Fruit fly (Drosophila melanogaster) whole organism, embryonic: ENCODE data around the gene Paris.
A peak's percentile ranks its signal among the peaks of the same experiment; 100 is the strongest.

Experiments used
- Atf6 ChIP-seq: fragments of 200-800 bp; sonication (Bioruptor generic); IDR thresholded peaks from 2 replicates; pipeline ENCODE4 v1.3.6; 2022; ENCODE audit warnings: missing biosample characterization, missing genetic modification characterization
- B-H2 ChIP-seq: fragments of 200-800 bp; sonication (Bioruptor generic); optimal IDR thresholded peaks from 2 replicates; lab custom pipeline; 2018; ENCODE audit warnings: missing biosample characterization, mild to moderate bottlenecking, missing genetic modification characterization
- Bgb ChIP-seq: fragments of 200-800 bp; sonication (Bioruptor generic); IDR thresholded peaks from 2 replicates; pipeline ENCODE4 v1.3.6; 2022; ENCODE audit warnings: missing biosample characterization, missing genetic modification characterization; ENCODE audit not compliant: partially characterized antibody
- Blimp-1 ChIP-seq: fragments of 200-800 bp; sonication (Bioruptor generic); optimal IDR thresholded peaks from 3 replicates; lab custom pipeline; 2018; ENCODE audit warnings: missing biosample characterization, missing genetic modification characterization, mild to moderate bottlenecking, moderate library complexity, missing genetic modification reagents
- C15 ChIP-seq: fragments of 200-800 bp; sonication (Bioruptor generic); IDR thresholded peaks from 3 replicates; pipeline ENCODE4 v1.3.6; 2022; ENCODE audit warnings: missing biosample characterization, missing genetic modification characterization
- CG10147 ChIP-seq: fragments of 200-800 bp; sonication (Bioruptor generic); optimal IDR thresholded peaks from 2 replicates; lab custom pipeline; 2019; ENCODE audit warnings: missing biosample characterization, mild to moderate bottlenecking, missing genetic modification characterization, moderate library complexity
- CG11456 ChIP-seq: fragments of 200-800 bp; sonication (Bioruptor generic); IDR thresholded peaks from 3 replicates; pipeline ENCODE4 v1.3.6; 2022; ENCODE audit warnings: missing biosample characterization, missing genetic modification characterization
- CG13624 ChIP-seq: fragments of 200-800 bp; sonication (Bioruptor generic); optimal IDR thresholded peaks from 2 replicates; lab custom pipeline; 2016; ENCODE audit warnings: missing biosample characterization, missing genetic modification characterization
- CG15269 ChIP-seq: fragments of 200-800 bp; sonication (Bioruptor generic); optimal IDR thresholded peaks from 2 replicates; lab custom pipeline; 2018; ENCODE audit warnings: missing biosample characterization, mild to moderate bottlenecking, missing genetic modification characterization, moderate library complexity
- CG17361 ChIP-seq: fragments of 200-800 bp; sonication (Bioruptor generic); IDR thresholded peaks from 3 replicates; pipeline ENCODE4 v1.3.6; 2022; ENCODE audit warnings: missing biosample characterization, missing genetic modification characterization
- CG17912 ChIP-seq: fragments of 200-800 bp; sonication (Bioruptor generic); optimal IDR thresholded peaks from 2 replicates; lab custom pipeline; 2018; ENCODE audit warnings: missing biosample characterization, mild to moderate bottlenecking, missing genetic modification characterization
- CG2712 ChIP-seq: fragments of 200-800 bp; optimal IDR thresholded peaks from 3 replicates; lab custom pipeline; 2019; ENCODE audit warnings: missing biosample characterization, mild to moderate bottlenecking, missing genetic modification characterization, moderate library complexity
- CG2875 ChIP-seq: fragments of 200-800 bp; sonication (Bioruptor generic); optimal IDR thresholded peaks from 2 replicates; lab custom pipeline; 2017; ENCODE audit warnings: missing biosample characterization, mild to moderate bottlenecking, missing genetic modification characterization, missing genetic modification reagents
- CG2889 ChIP-seq: fragments of 200-800 bp; sonication (Bioruptor generic); IDR thresholded peaks from 3 replicates; pipeline ENCODE4 v1.3.6; 2022; ENCODE audit warnings: missing biosample characterization, missing genetic modification characterization
- CG31365 ChIP-seq: fragments of 200-800 bp; sonication (Bioruptor generic); optimal IDR thresholded peaks from 2 replicates; lab custom pipeline; 2018; ENCODE audit warnings: missing biosample characterization, mild to moderate bottlenecking, missing genetic modification characterization
- CG42726 ChIP-seq: fragments of 200-800 bp; sonication (Bioruptor generic); IDR thresholded peaks from 2 replicates; pipeline ENCODE4 v1.3.6; 2022; ENCODE audit warnings: missing biosample characterization, missing genetic modification characterization; ENCODE audit not compliant: partially characterized antibody
- CG8478 ChIP-seq: fragments of >200 bp; optimal IDR thresholded peaks from 2 replicates; lab custom pipeline; 2018
- Dfd ChIP-seq, 2 experiments: fragments of >200 bp; optimal IDR thresholded peaks; 2 replicates each; lab custom pipeline; 2017; ENCODE audit warnings: missing biosample characterization in 2 of 2, missing genetic modification characterization in 2 of 2
- Ets65A ChIP-seq: fragments of 200-800 bp; sonication (Bioruptor generic); peaks from one replicate; lab custom pipeline; 2016; ENCODE audit warnings: missing biosample characterization, missing genetic modification characterization
- H15 ChIP-seq: fragments of 200-800 bp; sonication (Bioruptor generic); IDR thresholded peaks from 3 replicates; pipeline ENCODE4 v1.3.6; 2022; ENCODE audit warnings: missing biosample characterization, missing genetic modification characterization
- Hr51 ChIP-seq, 2 experiments: fragments of 200-800 bp; sonication (Bioruptor generic); optimal IDR thresholded peaks; 2 replicates in 1 of 2; 3 replicates in 1 of 2; lab custom pipeline; 2016 to 2018; ENCODE audit warnings: missing biosample characterization in 2 of 2, missing genetic modification characterization in 2 of 2, mild to moderate bottlenecking in 1 of 2, moderate library complexity in 1 of 2
- Hr78 ChIP-seq, 2 experiments: fragments of 200-800 bp in 1 of 2; fragments of >200 bp in 1 of 2; sonication (Bioruptor generic) in 1 of 2; optimal IDR thresholded peaks; 2 replicates each; lab custom pipeline; 2017 to 2019; ENCODE audit warnings: missing biosample characterization in 2 of 2, missing genetic modification characterization in 2 of 2, mild to moderate bottlenecking in 1 of 2, moderate library complexity in 1 of 2
- Max ChIP-seq: fragments of 200-800 bp; sonication (Bioruptor generic); optimal IDR thresholded peaks from 2 replicates; lab custom pipeline; 2016; ENCODE audit warnings: missing biosample characterization, mild to moderate bottlenecking, missing genetic modification characterization
- Nf-YA ChIP-seq: fragments of 200-800 bp; sonication (Bioruptor generic); IDR thresholded peaks from 2 replicates; pipeline ENCODE4 v1.3.6; 2022; ENCODE audit warnings: missing biosample characterization, missing genetic modification characterization
- Ravus ChIP-seq: fragments of 200-800 bp; sonication (Bioruptor generic); IDR thresholded peaks from 2 replicates; pipeline ENCODE4 v1.3.6; 2022; ENCODE audit warnings: missing biosample characterization, missing genetic modification characterization
- Sox102F ChIP-seq: fragments of 200-800 bp; sonication (Bioruptor generic); optimal IDR thresholded peaks from 2 replicates; lab custom pipeline; 2018; ENCODE audit warnings: missing biosample characterization, mild to moderate bottlenecking, missing genetic modification characterization, moderate library complexity
- Ssrp ChIP-seq: fragments of 200-800 bp; sonication (Bioruptor generic); optimal IDR thresholded peaks from 2 replicates; lab custom pipeline; 2018; ENCODE audit warnings: missing biosample characterization, mild to moderate bottlenecking, missing genetic modification characterization, moderate library complexity
- ac ChIP-seq: fragments of 200-800 bp; sonication (Bioruptor generic); optimal IDR thresholded peaks from 3 replicates; lab custom pipeline; 2017; ENCODE audit warnings: missing biosample characterization, mild to moderate bottlenecking, missing genetic modification characterization
- ash1 ChIP-seq: fragments of 200-800 bp; sonication (Bioruptor generic); optimal IDR thresholded peaks from 2 replicates; lab custom pipeline; 2018; ENCODE audit warnings: missing biosample characterization, mild to moderate bottlenecking, missing genetic modification characterization
- br ChIP-seq: fragments of >200 bp; optimal IDR thresholded peaks from 2 replicates; lab custom pipeline; 2017
- cg ChIP-seq: fragments of 200-800 bp; sonication (Bioruptor generic); optimal IDR thresholded peaks from 3 replicates; lab custom pipeline; 2019; ENCODE audit warnings: missing biosample characterization, mild to moderate bottlenecking, missing genetic modification characterization, moderate library complexity
- dan ChIP-seq: fragments of 200-800 bp; sonication (Bioruptor generic); IDR thresholded peaks from 2 replicates; pipeline ENCODE4 v1.3.6; 2022; ENCODE audit warnings: missing biosample characterization, missing genetic modification characterization
- disco-r ChIP-seq: fragments of 200-800 bp; sonication (Bioruptor generic); optimal IDR thresholded peaks from 2 replicates; lab custom pipeline; 2016; ENCODE audit warnings: missing biosample characterization, missing genetic modification characterization
- dysf ChIP-seq: fragments of 200-800 bp; sonication (Bioruptor generic); IDR thresholded peaks from 3 replicates; pipeline ENCODE4 v1.3.6; 2022; ENCODE audit warnings: missing biosample characterization, missing genetic modification characterization
- emc ChIP-seq: fragments of 200-800 bp; sonication (Bioruptor generic); optimal IDR thresholded peaks from 2 replicates; lab custom pipeline; 2016; ENCODE audit warnings: missing biosample characterization, missing genetic modification characterization
- fd3F ChIP-seq: fragments of 200-800 bp; sonication (Bioruptor generic); optimal IDR thresholded peaks from 2 replicates; lab custom pipeline; 2018; ENCODE audit warnings: missing biosample characterization, mild to moderate bottlenecking, missing genetic modification characterization, moderate library complexity
- fu2 ChIP-seq: fragments of 200-800 bp; sonication (Bioruptor generic); optimal IDR thresholded peaks from 2 replicates; lab custom pipeline; 2016; ENCODE audit warnings: missing biosample characterization, missing genetic modification characterization
- gsb-n ChIP-seq: fragments of 200-800 bp; sonication (Bioruptor generic); optimal IDR thresholded peaks from 3 replicates; lab custom pipeline; 2018; ENCODE audit warnings: missing biosample characterization, mild to moderate bottlenecking, missing genetic modification characterization
- gt ChIP-seq: fragments of 200-800 bp; sonication (Bioruptor generic); IDR thresholded peaks from 2 replicates; pipeline ENCODE4 v1.3.6; 2022; ENCODE audit warnings: missing biosample characterization, missing genetic modification characterization
- knrl ChIP-seq: fragments of 200-800 bp; sonication (Bioruptor generic); IDR thresholded peaks from 3 replicates; pipeline ENCODE4 v1.3.6; 2022; ENCODE audit warnings: missing biosample characterization, missing genetic modification characterization; ENCODE audit not compliant: partially characterized antibody
- lbe ChIP-seq: fragments of 200-800 bp; sonication (Bioruptor generic); optimal IDR thresholded peaks from 2 replicates; lab custom pipeline; 2016; ENCODE audit warnings: missing biosample characterization, mild to moderate bottlenecking, missing genetic modification characterization
- lov ChIP-seq, 2 experiments: fragments of 200-800 bp in 1 of 2; fragments of >200 bp in 1 of 2; sonication (Bioruptor generic) in 1 of 2; IDR thresholded peaks in 1 of 2; optimal IDR thresholded peaks in 1 of 2; 2 replicates in 1 of 2; 3 replicates in 1 of 2; pipeline versions ENCODE4 v1.3.6 to Lab custom; 2017 to 2022; ENCODE audit warnings: missing biosample characterization in 1 of 2, missing genetic modification characterization in 1 of 2
- nerfin-1 ChIP-seq: fragments of 200-800 bp; sonication (Bioruptor generic); optimal IDR thresholded peaks from 3 replicates; lab custom pipeline; 2019; ENCODE audit warnings: missing biosample characterization, mild to moderate bottlenecking, missing genetic modification characterization, moderate library complexity
- psq ChIP-seq: fragments of 200-800 bp; sonication (Bioruptor generic); optimal IDR thresholded peaks from 2 replicates; lab custom pipeline; 2017; ENCODE audit warnings: missing biosample characterization, missing genetic modification characterization
- pum ChIP-seq: fragments of 200-800 bp; sonication (Bioruptor generic); optimal IDR thresholded peaks from 2 replicates; lab custom pipeline; 2016; ENCODE audit warnings: missing biosample characterization, missing genetic modification characterization
- salm ChIP-seq: fragments of 200-800 bp; sonication (Bioruptor generic); optimal IDR thresholded peaks from 2 replicates; lab custom pipeline; 2018; ENCODE audit warnings: missing biosample characterization, mild to moderate bottlenecking, missing genetic modification characterization
- sug ChIP-seq: fragments of 200-800 bp; optimal IDR thresholded peaks from 2 replicates; lab custom pipeline; 2019; ENCODE audit warnings: missing biosample characterization, mild to moderate bottlenecking, missing genetic modification characterization, moderate library complexity
- trem ChIP-seq: fragments of 200-800 bp; optimal IDR thresholded peaks from 3 replicates; lab custom pipeline; 2019; ENCODE audit warnings: missing biosample characterization, mild to moderate bottlenecking, missing genetic modification characterization, moderate library complexity
- z ChIP-seq: fragments of 200-800 bp; sonication (Bioruptor generic); IDR thresholded peaks from 3 replicates; pipeline ENCODE4 v1.3.6; 2022; ENCODE audit warnings: missing biosample characterization, missing genetic modification characterization
- zf30C ChIP-seq: fragments of 200-800 bp; sonication (Bioruptor generic); optimal IDR thresholded peaks from 3 replicates; lab custom pipeline; 2018; ENCODE audit warnings: missing biosample characterization, mild to moderate bottlenecking, missing genetic modification characterization

The Paris gene

dm6 chr2L:4448582-4449016, 14.8 kb upstream of the Paris start, which contains the start of gene MFS18 (continued):
- TF ChIP-seq CG2889 (GFP tag; lab: Robert Waterston, UW): peak; percentile 97
- TF ChIP-seq Ets65A (GFP tag; lab: Kevin White, UChicago): peak; percentile 98
- peak; percentile 58 for TF ChIP-seq emc (GFP tag; lab: Kevin White, UChicago)
- TF ChIP-seq Ssrp (tag; lab: Kevin White, UChicago): peak; percentile 93
- peak; percentile 100 for TF ChIP-seq CG2712 (tag; lab: Kevin White, UChicago)
- TF ChIP-seq Sox102F (GFP tag; lab: Kevin White, UChicago): peak; percentile 97
- peak; percentile 86 for TF ChIP-seq Bgb
- TF ChIP-seq gt (GFP tag; lab: Robert Waterston, UW): peak; percentile 96
- TF ChIP-seq C15 (GFP tag; lab: Robert Waterston, UW): peak; percentile 98
- TF ChIP-seq knrl: no peak; the same call in 2 of the 3 replicates
- peak; percentile 94 for TF ChIP-seq CG2875 (GFP tag; lab: Kevin White, UChicago)
- peak; percentile 98 for TF ChIP-seq CG11456
- TF ChIP-seq CG15269 (tag; lab: Kevin White, UChicago): peak; percentile 95
- peak; percentile 77; the same call in 2 of the 3 replicates for TF ChIP-seq z
- TF ChIP-seq fu2: peak; percentile 80
- peak; percentile 99 for TF ChIP-seq Blimp-1 (GFP tag; lab: Kevin White, UChicago)
- TF ChIP-seq lov (optimal IDR thresholded peaks at IDR 0.05; lab: Kevin White, UChicago): no peak
- TF ChIP-seq lov (GFP tag; IDR thresholded peaks at IDR 0.05; lab: Robert Waterston, UW): peak; percentile 98
- TF ChIP-seq Ravus (GFP tag; lab: Robert Waterston, UW): peak; percentile 97
- peak; percentile 80 for TF ChIP-seq pum (GFP tag; lab: Kevin White, UChicago)
- peak; percentile 99 for TF ChIP-seq Max (GFP tag; lab: Kevin White, UChicago)
- TF ChIP-seq br (lab: Kevin White, UChicago): no peak
- peak; percentile 91 for TF ChIP-seq psq (GFP tag; lab: Kevin White, UChicago)
- peak; percentile 89 for TF ChIP-seq fd3F
- TF ChIP-seq dysf: peak; percentile 99
- no peak for TF ChIP-seq CG8478 (lab: Kevin White, UChicago)
- TF ChIP-seq ac: peak; percentile 78
- peak; percentile 92 for TF ChIP-seq B-H2 (GFP tag; lab: Kevin White, UChicago)
- peak; percentile 97 for TF ChIP-seq trem
- TF ChIP-seq CG17361: peak; percentile 99
- TF ChIP-seq sug: peak; percentile 82
- peak; percentile 85 for TF ChIP-seq CG13624
- peak; percentile 95 for TF ChIP-seq dan
- TF ChIP-seq CG17912 (GFP tag; lab: Kevin White, UChicago): peak; percentile 34
- TF ChIP-seq nerfin-1 (tag; lab: Kevin White, UChicago): peak; percentile 95
- TF ChIP-seq ash1 (GFP tag; lab: Kevin White, UChicago): peak; percentile 90
- TF ChIP-seq CG42726 (GFP tag; lab: Robert Waterston, UW): no peak
- TF ChIP-seq gsb-n (tag; lab: Kevin White, UChicago): peak; percentile 97
- no peak for TF ChIP-seq cg
- TF ChIP-seq disco-r (GFP tag; lab: Kevin White, UChicago): peak; percentile 65
- TF ChIP-seq Hr78 (GFP tag; optimal IDR thresholded peaks at IDR 0.05; lab: Kevin White, UChicago): no peak
- no peak for TF ChIP-seq Dfd (GFP tag; optimal IDR thresholded peaks at IDR 0.05; lab: Kevin White, UChicago)
- TF ChIP-seq lbe: peak; percentile 93
- TF ChIP-seq salm (tag; lab: Kevin White, UChicago): peak; percentile 89
- TF ChIP-seq Hr51 (GFP tag; optimal IDR thresholded peaks at IDR 0.05; lab: Kevin White, UChicago): peak; percentile 98 to 99
- peak; percentile 98 for TF ChIP-seq Nf-YA (GFP tag; lab: Robert Waterston, UW)
- TF ChIP-seq zf30C: no peak
- TF ChIP-seq H15 (GFP tag; lab: Robert Waterston, UW): peak; percentile 99
- TF ChIP-seq CG31365 (tag; lab: Kevin White, UChicago): peak; percentile 89
- TF ChIP-seq Atf6 (GFP tag; lab: Robert Waterston, UW): peak; percentile 99
- peak; percentile 87 for TF ChIP-seq CG10147 (GFP tag; lab: Kevin White, UChicago)
